Fruit fly (Drosophila melanogaster): ENCODE data around the gene RhoGEF3.

The RhoGEF3 gene

DNA sequence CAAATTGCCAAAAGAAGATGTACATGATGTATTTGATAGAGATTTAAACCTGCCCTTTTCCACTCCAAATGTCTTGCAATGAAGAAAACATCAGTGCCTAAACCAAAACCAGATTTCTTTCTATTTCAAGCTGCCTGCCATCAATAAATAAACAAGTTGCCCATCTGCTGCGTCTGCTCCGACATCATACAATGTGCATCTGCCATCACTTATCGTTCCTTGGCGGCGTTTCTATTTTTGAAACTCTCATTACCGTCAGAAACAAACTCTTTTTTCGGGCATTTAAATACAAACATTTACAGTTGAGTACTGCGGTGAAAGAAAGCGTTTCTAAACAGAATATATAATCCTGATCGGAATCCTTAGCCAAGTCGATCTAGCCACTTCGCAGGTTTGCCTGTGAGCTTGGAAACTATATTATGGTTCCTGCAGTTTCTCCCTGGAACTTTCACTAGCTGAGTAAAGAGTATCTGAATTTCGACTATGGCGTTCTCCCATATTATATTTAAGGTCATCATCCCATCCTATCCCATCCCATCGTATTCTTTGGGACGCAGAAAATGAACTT is 17.7 kb downstream of the RhoGEF3 start (continued):
- TF ChIP-seq CG2199 (GFP tag; IDR thresholded peaks at IDR 0.05): 0 out of 3 replicates have a peak, but pooled peaks have one; percentile 14
- TF ChIP-seq CG12391 (tag; optimal IDR thresholded peaks at IDR 0.05): peak; percentile 43
- 0 out of 3 replicates have a peak, but pooled peaks have one; percentile 29 for TF ChIP-seq CG11093 (GFP tag; IDR thresholded peaks at IDR 0.05)
- TF ChIP-seq CG6689 (GFP tag; IDR thresholded peaks at IDR 0.05): no peak
- TF ChIP-seq jumu (GFP tag; optimal IDR thresholded peaks at IDR 0.05): peak; percentile 22
- no peak for TF ChIP-seq B-H1 (GFP tag; IDR thresholded peaks at IDR 0.05)
- TF ChIP-seq hb (GFP tag; IDR thresholded peaks at IDR 0.05; ENCODE audit: partially characterized antibody): no peak
- TF ChIP-seq CG34224 (GFP tag; IDR thresholded peaks at IDR 0.05; ENCODE audit: partially characterized antibody): no peak
- TF ChIP-seq Ssrp (tag; optimal IDR thresholded peaks at IDR 0.05): peak; percentile 53
- peak; percentile 40 for TF ChIP-seq CoRest (tag; optimal IDR thresholded peaks at IDR 0.05)
- TF ChIP-seq CG32772 (GFP tag; IDR thresholded peaks at IDR 0.05): 0 out of 2 replicates have a peak, but pooled peaks have one; percentile 19
- peak; percentile 42 for TF ChIP-seq Med (GFP tag)
- TF ChIP-seq CG6791 (GFP tag; IDR thresholded peaks at IDR 0.05; ENCODE audit: partially characterized antibody): no peak
- 0 out of 2 replicates have a peak, but pooled peaks have one; percentile 8 for TF ChIP-seq ssp (GFP tag; IDR thresholded peaks at IDR 0.05)
- peak; percentile 15 for TF ChIP-seq kah (GFP tag; optimal IDR thresholded peaks at IDR 0.05)
- TF ChIP-seq chm (GFP tag; IDR thresholded peaks at IDR 0.05): peak; percentile 15; the same call in 1 of the 2 replicates
- TF ChIP-seq D (optimal IDR thresholded peaks at IDR 0.05): no peak
- peak; percentile 62 for TF ChIP-seq D (GFP tag; optimal IDR thresholded peaks at IDR 0.05)
- TF ChIP-seq CG4617 (GFP tag; optimal IDR thresholded peaks at IDR 0.05; ENCODE audit: borderline replicate concordance): no peak
- no peak for TF ChIP-seq Vsx1 (GFP tag; optimal IDR thresholded peaks at IDR 0.05)
- peak; percentile 47 for TF ChIP-seq Chrac-16 (GFP tag; optimal IDR thresholded peaks at IDR 0.05)
- TF ChIP-seq CG9932 (GFP tag; IDR thresholded peaks at IDR 0.05): no peak
- TF ChIP-seq dpn (GFP tag; optimal IDR thresholded peaks at IDR 0.05): no peak
- peak; percentile 27 for TF ChIP-seq CG4820 (GFP tag; optimal IDR thresholded peaks at IDR 0.05)
- TF ChIP-seq CG17829 (tag; optimal IDR thresholded peaks at IDR 0.05): peak; percentile 50
- peak; percentile 8 for TF ChIP-seq CHES-1-like (GFP tag; optimal IDR thresholded peaks at IDR 0.05)
- peak; percentile 95 for TF ChIP-seq twi (tag; optimal IDR thresholded peaks at IDR 0.05)
- TF ChIP-seq ATbp (GFP tag; optimal IDR thresholded peaks at IDR 0.05): peak; percentile 18
- TF ChIP-seq E2f1 (GFP tag; IDR thresholded peaks at IDR 0.05): no peak
- no peak for TF ChIP-seq CG15479 (GFP tag; optimal IDR thresholded peaks at IDR 0.05)
- no peak for TF ChIP-seq CG3407 (GFP tag; optimal IDR thresholded peaks at IDR 0.05)
- TF ChIP-seq Camta (GFP tag; optimal IDR thresholded peaks at IDR 0.05): peak; percentile 6
- no peak for TF ChIP-seq prd (optimal IDR thresholded peaks at IDR 0.05)
- TF ChIP-seq prd (GFP tag; IDR thresholded peaks at IDR 0.05): 0 out of 3 replicates have a peak, but pooled peaks have one; percentile 20
- peak; percentile 39 for TF ChIP-seq Oli (tag; optimal IDR thresholded peaks at IDR 0.05)
- no peak for TF ChIP-seq Dip3 (GFP tag; optimal IDR thresholded peaks at IDR 0.05)
- no peak for TF ChIP-seq CG17186 (GFP tag; optimal IDR thresholded peaks at IDR 0.05)
- no peak for TF ChIP-seq CG33213 (GFP tag; optimal IDR thresholded peaks at IDR 0.05)
- no peak for TF ChIP-seq CG14667 (GFP tag; IDR thresholded peaks at IDR 0.05)
- no peak for TF ChIP-seq CG3995 (GFP tag; optimal IDR thresholded peaks at IDR 0.05)
- no peak for TF ChIP-seq pan (optimal IDR thresholded peaks at IDR 0.05)
- no peak for TF ChIP-seq pan (GFP tag; optimal IDR thresholded peaks at IDR 0.05 in 1 of 2, IDR thresholded peaks at IDR 0.05 in 1 of 2)
- TF ChIP-seq az2 (GFP tag; optimal IDR thresholded peaks at IDR 0.05): peak; percentile 47
- TF ChIP-seq sqz (GFP tag; optimal IDR thresholded peaks at IDR 0.05): no peak
- peak; percentile 21; the same call in 1 of the 2 replicates for TF ChIP-seq vvl (GFP tag; IDR thresholded peaks at IDR 0.05)
- TF ChIP-seq ash1 (GFP tag; optimal IDR thresholded peaks at IDR 0.05): no peak
- no peak for TF ChIP-seq Hand (GFP tag; optimal IDR thresholded peaks at IDR 0.05)
- peak; percentile 79 for TF ChIP-seq dmrt11E (tag; optimal IDR thresholded peaks at IDR 0.05)
- TF ChIP-seq CG4424 (GFP tag; optimal IDR thresholded peaks at IDR 0.05): peak; percentile 50

Data from whole organism, embryonic.